Worm (Caenorhabditis elegans) whole organism, early embryonic: ENCODE results near the gene C55C3.7.

ENCODE experiments used
- B0310.2 ChIP-seq: sonication (generic microtip); optimal IDR thresholded peaks from 2 replicates; lab custom pipeline; 2016; ENCODE audit warnings: mild to moderate bottlenecking, missing genetic modification characterization, missing compliant biosample characterization
- aly-1 ChIP-seq: sonication (generic microtip); optimal IDR thresholded peaks from 2 replicates; lab custom pipeline; 2016; ENCODE audit warnings: missing genetic modification characterization, missing compliant biosample characterization
- ama-1 ChIP-seq: fragments of 150-350 bp; optimal IDR thresholded peaks from 2 replicates; lab custom pipeline; 2014
- ceh-13 ChIP-seq: fragments of 200-800 bp; sonication (Bioruptor generic); optimal IDR thresholded peaks from 2 replicates; lab custom pipeline; 2018; ENCODE audit warnings: mild to moderate bottlenecking, missing genetic modification characterization, missing compliant biosample characterization
- flt-1 ChIP-seq: fragments of 200-800 bp; sonication (Bioruptor generic); IDR thresholded peaks from 2 replicates; pipeline ENCODE4 v1.3.6; 2022; ENCODE audit warnings: missing genetic modification characterization, missing compliant biosample characterization
- hmg-4 ChIP-seq: fragments of 200-800 bp; sonication (Bioruptor generic); optimal IDR thresholded peaks from 2 replicates; lab custom pipeline; 2018; ENCODE audit warnings: mild to moderate bottlenecking, missing genetic modification characterization, missing compliant biosample characterization
- tbx-11 ChIP-seq: fragments of 200-800 bp; sonication (Bioruptor generic); IDR thresholded peaks from 2 replicates; pipeline ENCODE4 v1.3.6; 2022; ENCODE audit warnings: missing genetic modification characterization, missing compliant biosample characterization

- TF ChIP-seq ama-1 (lab: Kevin White, UChicago) (no peak), aly-1 (tag; lab: Kevin White, UChicago) (no peak), ceh-13 (no peak), flt-1 (GFP tag; lab: Robert Waterston, UW) (no peak), hmg-4 (no peak), tbx-11 (GFP tag; lab: Robert Waterston, UW) (no peak), B0310.2 (no peak)
These were observed 21.0 kb upstream of the C55C3.7 start, which contains the start of the genes C55C3.73 and perm-5 for ce11 chrIV:5703443-5703842.
